Fruit fly (Drosophila melanogaster) whole organism, embryonic: ENCODE data around the gene yrt.

Experiments
- Aef1 ChIP-seq: fragments of 200-800 bp; sonication (Bioruptor generic); IDR thresholded peaks from 3 replicates; pipeline ENCODE4 v1.3.6; 2022; ENCODE audit warnings: missing biosample characterization, missing genetic modification characterization
- CG12155 ChIP-seq: fragments of 200-800 bp; sonication (Bioruptor generic); optimal IDR thresholded peaks from 3 replicates; lab custom pipeline; 2016; ENCODE audit warnings: missing biosample characterization, missing genetic modification characterization
- CG12236 ChIP-seq: fragments of 200-800 bp; sonication (Bioruptor generic); optimal IDR thresholded peaks from 2 replicates; lab custom pipeline; 2016; ENCODE audit warnings: missing biosample characterization, missing genetic modification characterization
- CG14667 ChIP-seq: fragments of 200-800 bp; sonication (Bioruptor generic); IDR thresholded peaks from 2 replicates; pipeline ENCODE4 v1.3.6; 2022; ENCODE audit warnings: missing biosample characterization, missing genetic modification characterization
- CG14965 ChIP-seq: fragments of 200-800 bp; sonication (Bioruptor generic); optimal IDR thresholded peaks from 2 replicates; lab custom pipeline; 2016; ENCODE audit warnings: missing biosample characterization, missing genetic modification characterization, borderline replicate concordance
- CG15011 ChIP-seq: fragments of 200-800 bp; sonication (Bioruptor generic); optimal IDR thresholded peaks from 3 replicates; lab custom pipeline; 2018; ENCODE audit warnings: missing biosample characterization, mild to moderate bottlenecking, missing genetic modification characterization
- CG15073 ChIP-seq: fragments of 200-800 bp; sonication (Bioruptor generic); optimal IDR thresholded peaks from 2 replicates; lab custom pipeline; 2016; ENCODE audit warnings: missing biosample characterization, missing genetic modification characterization
- CG15269 ChIP-seq: fragments of 200-800 bp; sonication (Bioruptor generic); optimal IDR thresholded peaks from 2 replicates; lab custom pipeline; 2018; ENCODE audit warnings: missing biosample characterization, mild to moderate bottlenecking, missing genetic modification characterization, moderate library complexity
- CG15601 ChIP-seq: fragments of 200-800 bp; sonication (Bioruptor generic); optimal IDR thresholded peaks from 3 replicates; lab custom pipeline; 2019; ENCODE audit warnings: missing biosample characterization, mild to moderate bottlenecking, missing genetic modification characterization, moderate library complexity
- CG17186 ChIP-seq: fragments of 200-800 bp; sonication (Bioruptor generic); optimal IDR thresholded peaks from 3 replicates; lab custom pipeline; 2017; ENCODE audit warnings: missing biosample characterization, missing genetic modification reagents, missing genetic modification characterization
- CG2199 ChIP-seq: fragments of 200-800 bp; sonication (Bioruptor generic); IDR thresholded peaks from 3 replicates; pipeline ENCODE4 v1.3.6; 2022; ENCODE audit warnings: missing biosample characterization, missing genetic modification characterization
- CG2875 ChIP-seq: fragments of 200-800 bp; sonication (Bioruptor generic); optimal IDR thresholded peaks from 2 replicates; lab custom pipeline; 2017; ENCODE audit warnings: missing biosample characterization, mild to moderate bottlenecking, missing genetic modification characterization, missing genetic modification reagents
- CG4424 ChIP-seq: fragments of 200-800 bp; sonication (Bioruptor generic); optimal IDR thresholded peaks from 3 replicates; lab custom pipeline; 2016; ENCODE audit warnings: missing biosample characterization, missing genetic modification characterization
- CG4730 ChIP-seq: fragments of 200-800 bp; sonication (Bioruptor generic); IDR thresholded peaks from 2 replicates; pipeline ENCODE4 v1.3.6; 2022; ENCODE audit warnings: missing biosample characterization, missing genetic modification characterization
- CG4854 ChIP-seq: fragments of 200-800 bp; sonication (Bioruptor generic); optimal IDR thresholded peaks from 2 replicates; lab custom pipeline; 2016; ENCODE audit warnings: missing biosample characterization, missing genetic modification characterization, inconsistent platforms
- CG6689 ChIP-seq: fragments of 200-800 bp; sonication (Bioruptor generic); IDR thresholded peaks from 2 replicates; pipeline ENCODE4 v1.3.6; 2022; ENCODE audit warnings: missing biosample characterization, missing genetic modification characterization
- CG6765 ChIP-seq: fragments of 200-800 bp; sonication (Bioruptor generic); optimal IDR thresholded peaks from 3 replicates; lab custom pipeline; 2017; ENCODE audit warnings: missing biosample characterization, mild to moderate bottlenecking, missing genetic modification characterization
- CG6813 ChIP-seq: fragments of 200-800 bp; sonication (Bioruptor generic); optimal IDR thresholded peaks from 2 replicates; lab custom pipeline; 2017; ENCODE audit warnings: missing biosample characterization, missing genetic modification characterization, mild to moderate bottlenecking, moderate library complexity, missing genetic modification reagents
- CG7372 ChIP-seq: fragments of 200-800 bp; sonication (Bioruptor generic); IDR thresholded peaks from 2 replicates; pipeline ENCODE4 v1.3.6; 2022; ENCODE audit warnings: missing biosample characterization, missing genetic modification characterization
- CG7839 ChIP-seq: fragments of 200-800 bp; sonication (Bioruptor generic); optimal IDR thresholded peaks from 3 replicates; lab custom pipeline; 2018; ENCODE audit warnings: missing biosample characterization, mild to moderate bottlenecking, missing genetic modification characterization, moderate library complexity
- CG7987 ChIP-seq: fragments of 200-800 bp; sonication (Bioruptor generic); optimal IDR thresholded peaks from 2 replicates; lab custom pipeline; 2018; ENCODE audit warnings: missing biosample characterization, mild to moderate bottlenecking, missing genetic modification characterization, moderate library complexity
- CG8089 ChIP-seq: fragments of 200-800 bp; sonication (Bioruptor generic); optimal IDR thresholded peaks from 3 replicates; lab custom pipeline; 2016; ENCODE audit warnings: missing biosample characterization, missing genetic modification characterization
- CG8290 ChIP-seq, 3 experiments: fragments of 200-800 bp; sonication (Bioruptor generic); optimal IDR thresholded peaks; 2 replicates each; lab custom pipeline; 2016 to 2019; ENCODE audit warnings: missing biosample characterization in 3 of 3, missing genetic modification characterization in 3 of 3, mild to moderate bottlenecking in 2 of 3, moderate library complexity in 1 of 3
- CG9215 ChIP-seq: fragments of 200-800 bp; sonication (Bioruptor generic); IDR thresholded peaks from 2 replicates; pipeline ENCODE4 v1.3.6; 2022; ENCODE audit warnings: missing biosample characterization, missing genetic modification characterization
- CG9932 ChIP-seq: fragments of 200-800 bp; sonication (Bioruptor generic); IDR thresholded peaks from 2 replicates; pipeline ENCODE4 v1.3.6; 2022; ENCODE audit warnings: missing biosample characterization, missing genetic modification characterization
- Camta ChIP-seq: fragments of 200-800 bp; sonication (Bioruptor generic); optimal IDR thresholded peaks from 2 replicates; lab custom pipeline; 2016; ENCODE audit warnings: missing biosample characterization, missing genetic modification characterization
- D19A ChIP-seq: fragments of 200-800 bp; optimal IDR thresholded peaks from 3 replicates; lab custom pipeline; 2019; ENCODE audit warnings: missing biosample characterization, mild to moderate bottlenecking, missing genetic modification characterization, moderate library complexity
- Doc2 ChIP-seq: fragments of 200-800 bp; sonication (Bioruptor generic); IDR thresholded peaks from 2 replicates; pipeline ENCODE4 v1.3.6; 2022; ENCODE audit warnings: missing biosample characterization, missing genetic modification characterization
- E2f2 ChIP-seq: fragments of 200-800 bp; sonication (Bioruptor generic); IDR thresholded peaks from 2 replicates; pipeline ENCODE4 v1.3.6; 2022; ENCODE audit warnings: missing biosample characterization, missing genetic modification characterization
- HLHmδ ChIP-seq: fragments of 200-800 bp; sonication (Bioruptor generic); optimal IDR thresholded peaks from 2 replicates; lab custom pipeline; 2018; ENCODE audit warnings: missing biosample characterization, mild to moderate bottlenecking, missing genetic modification characterization, moderate library complexity
- Hr3 ChIP-seq: fragments of 200-800 bp; sonication (Bioruptor generic); optimal IDR thresholded peaks from 3 replicates; lab custom pipeline; 2016; ENCODE audit warnings: missing biosample characterization, missing genetic modification characterization
- Nf-YC ChIP-seq: fragments of 200-800 bp; optimal IDR thresholded peaks from 3 replicates; lab custom pipeline; 2019; ENCODE audit warnings: missing biosample characterization, mild to moderate bottlenecking, missing genetic modification characterization, moderate library complexity
- Sin3A ChIP-seq: fragments of >200 bp; optimal IDR thresholded peaks from 2 replicates; lab custom pipeline; 2018
- ato ChIP-seq: fragments of 200-800 bp; sonication (Bioruptor generic); IDR thresholded peaks from 2 replicates; pipeline ENCODE4 v1.3.6; 2022; ENCODE audit warnings: missing biosample characterization, missing genetic modification characterization; ENCODE audit not compliant: partially characterized antibody
- chinmo ChIP-seq: fragments of 200-800 bp; sonication (Bioruptor generic); IDR thresholded peaks from 4 replicates; pipeline ENCODE4 v1.3.6; 2022; ENCODE audit warnings: missing biosample characterization, missing genetic modification characterization; ENCODE audit not compliant: partially characterized antibody
- crol ChIP-seq: fragments of 200-800 bp; sonication (Bioruptor generic); IDR thresholded peaks from 2 replicates; pipeline ENCODE4 v1.3.6; 2022; ENCODE audit warnings: missing biosample characterization, missing genetic modification characterization
- exex ChIP-seq: fragments of 200-800 bp; sonication (Bioruptor generic); optimal IDR thresholded peaks from 4 replicates; lab custom pipeline; 2018; ENCODE audit warnings: missing biosample characterization, mild to moderate bottlenecking, missing genetic modification characterization, moderate library complexity
- fru ChIP-seq: fragments of >200 bp; optimal IDR thresholded peaks from 2 replicates; lab custom pipeline; 2017
- gce ChIP-seq: fragments of 200-800 bp; sonication (Bioruptor generic); IDR thresholded peaks from 3 replicates; pipeline ENCODE4 v1.3.6; 2022; ENCODE audit warnings: missing biosample characterization, missing genetic modification characterization
- gro ChIP-seq: fragments of 200-800 bp; sonication (Bioruptor generic); optimal IDR thresholded peaks from 2 replicates; lab custom pipeline; 2016; ENCODE audit warnings: missing biosample characterization, missing genetic modification characterization
- lmd ChIP-seq: fragments of 200-800 bp; sonication (Bioruptor generic); IDR thresholded peaks from 2 replicates; pipeline ENCODE4 v1.3.6; 2022; ENCODE audit warnings: missing biosample characterization, missing genetic modification characterization
- lov ChIP-seq, 2 experiments: fragments of 200-800 bp in 1 of 2; fragments of >200 bp in 1 of 2; sonication (Bioruptor generic) in 1 of 2; IDR thresholded peaks in 1 of 2; optimal IDR thresholded peaks in 1 of 2; 2 replicates in 1 of 2; 3 replicates in 1 of 2; pipeline versions ENCODE4 v1.3.6 to Lab custom; 2017 to 2022; ENCODE audit warnings: missing biosample characterization in 1 of 2, missing genetic modification characterization in 1 of 2
- nom ChIP-seq: fragments of 200-800 bp; sonication (Bioruptor generic); optimal IDR thresholded peaks from 2 replicates; lab custom pipeline; 2017; ENCODE audit warnings: missing biosample characterization, missing genetic modification characterization, mild to moderate bottlenecking, moderate library complexity, missing genetic modification reagents
- pfk ChIP-seq: fragments of 200-800 bp; sonication (Bioruptor generic); optimal IDR thresholded peaks from 2 replicates; lab custom pipeline; 2018; ENCODE audit warnings: missing biosample characterization, mild to moderate bottlenecking, missing genetic modification characterization, moderate library complexity
- ro ChIP-seq: fragments of 200-800 bp; sonication (Bioruptor generic); IDR thresholded peaks from 2 replicates; pipeline ENCODE4 v1.3.6; 2022; ENCODE audit warnings: missing biosample characterization, missing genetic modification characterization
- slp2 ChIP-seq: fragments of 200-800 bp; sonication (Bioruptor generic); optimal IDR thresholded peaks from 2 replicates; lab custom pipeline; 2016; ENCODE audit warnings: missing biosample characterization, missing genetic modification characterization
- tgo ChIP-seq: fragments of 200-800 bp; sonication (Bioruptor generic); IDR thresholded peaks from 3 replicates; pipeline ENCODE4 v1.3.6; 2022; ENCODE audit warnings: missing biosample characterization, missing genetic modification characterization
- tna ChIP-seq: fragments of 200-800 bp; sonication (Bioruptor generic); IDR thresholded peaks from 2 replicates; pipeline ENCODE4 v1.3.6; 2022; ENCODE audit warnings: missing biosample characterization, missing genetic modification characterization; ENCODE audit not compliant: partially characterized antibody
- unc-4 ChIP-seq: fragments of 200-800 bp; sonication (Bioruptor generic); IDR thresholded peaks from 2 replicates; pipeline ENCODE4 v1.3.6; 2022; ENCODE audit warnings: missing biosample characterization, missing genetic modification characterization; ENCODE audit not compliant: partially characterized antibody

Gene yrt

DNA sequence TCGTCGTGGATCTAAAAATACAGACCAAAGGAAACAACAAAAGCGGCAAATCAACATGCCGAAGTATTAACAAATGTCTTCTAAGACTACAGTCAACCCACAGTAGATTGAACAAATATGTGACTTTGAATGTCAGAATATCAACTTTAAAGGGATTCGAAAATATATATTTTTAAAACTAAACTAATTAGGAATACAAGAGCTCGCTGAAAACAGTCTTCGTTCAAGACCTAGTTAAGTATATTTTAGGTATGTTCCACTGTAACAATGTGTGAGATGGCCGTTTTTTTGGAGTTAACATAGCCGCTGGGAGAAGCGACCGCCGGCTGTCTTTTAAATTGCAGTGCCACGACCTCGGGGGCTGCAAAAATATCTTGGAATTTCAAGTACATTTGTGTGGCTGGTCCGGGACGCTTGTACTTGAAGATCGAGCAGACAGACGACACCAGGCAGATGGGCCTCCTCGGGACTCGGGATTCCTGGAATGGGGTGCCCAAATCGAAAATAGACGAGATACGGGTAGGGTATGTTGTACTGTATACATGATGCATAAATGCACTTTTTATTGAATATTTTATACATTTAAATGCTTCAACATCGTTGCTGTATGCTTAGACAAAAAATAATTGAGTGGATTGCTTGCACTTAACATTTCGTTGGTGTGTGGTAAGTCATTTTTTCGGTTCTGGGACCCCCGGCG lies 6.3 kb downstream of the yrt start (continued):
- no peak for TF ChIP-seq Sin3A (lab: Kevin White, UChicago)
- TF ChIP-seq CG4854, result peak; percentile 13
- TF ChIP-seq CG7372, result peak; percentile 47; the same call in 1 of the 2 replicates
- peak; percentile 66 for TF ChIP-seq CG6813 (GFP tag; lab: Kevin White, UChicago)
- TF ChIP-seq CG14965 (GFP tag; lab: Kevin White, UChicago), result no peak
- 0 out of 3 replicates have a peak, but pooled peaks have one; percentile 31 for TF ChIP-seq CG2199 (GFP tag; lab: Robert Waterston, UW)
- TF ChIP-seq lov (optimal IDR thresholded peaks at IDR 0.05; lab: Kevin White, UChicago), result no peak
- TF ChIP-seq lov (GFP tag; IDR thresholded peaks at IDR 0.05; lab: Robert Waterston, UW), result peak; percentile 74; the same call in 1 of the 3 replicates
- no peak for TF ChIP-seq pfk (GFP tag; lab: Kevin White, UChicago)
- TF ChIP-seq CG8290 (GFP tag; optimal IDR thresholded peaks at IDR 0.05; lab: Kevin White, UChicago), result peak; percentile 7
- peak in 1 of 2 experiments; percentile 33 for TF ChIP-seq CG8290 (tag; optimal IDR thresholded peaks at IDR 0.05; lab: Kevin White, UChicago)
- peak; percentile 68 for TF ChIP-seq CG4424 (GFP tag; lab: Kevin White, UChicago)
- TF ChIP-seq CG2875 (GFP tag; lab: Kevin White, UChicago), result peak; percentile 36
- TF ChIP-seq exex (tag; lab: Kevin White, UChicago), result no peak
- TF ChIP-seq crol (GFP tag; lab: Robert Waterston, UW), result no peak; the same call in 1 of the 2 replicates
- TF ChIP-seq Hr3 (GFP tag; lab: Kevin White, UChicago), result peak; percentile 60
- TF ChIP-seq fru, result no peak
- peak; percentile 68 for TF ChIP-seq Aef1 (GFP tag; lab: Robert Waterston, UW)
- peak; percentile 71 for TF ChIP-seq CG6689 (GFP tag; lab: Robert Waterston, UW)
- TF ChIP-seq ro, result peak; percentile 44; the same call in 1 of the 2 replicates
- TF ChIP-seq CG15269, result peak; percentile 71
- TF ChIP-seq CG15011 (GFP tag; lab: Kevin White, UChicago), result peak; percentile 1
- TF ChIP-seq E2f2 (GFP tag; lab: Robert Waterston, UW), result peak; percentile 43; the same call in 1 of the 2 replicates
- TF ChIP-seq ato (GFP tag; lab: Robert Waterston, UW), result no peak
- no peak for TF ChIP-seq HLHmδ
- peak; percentile 29 for TF ChIP-seq CG12155 (GFP tag; lab: Kevin White, UChicago)
- peak; percentile 67 for TF ChIP-seq tgo
- TF ChIP-seq Doc2 (GFP tag; lab: Robert Waterston, UW), result no peak
- peak; percentile 80 for TF ChIP-seq CG7839 (tag; lab: Kevin White, UChicago)
- TF ChIP-seq nom, result peak; percentile 34
- TF ChIP-seq Camta (GFP tag; lab: Kevin White, UChicago), result peak; percentile 43
- no peak for TF ChIP-seq gro (GFP tag; lab: Kevin White, UChicago)
- peak; percentile 57 for TF ChIP-seq CG15601 (tag; lab: Kevin White, UChicago)
- no peak for TF ChIP-seq CG9215
- no peak for TF ChIP-seq tna (GFP tag; lab: Robert Waterston, UW)
- peak; percentile 25 for TF ChIP-seq CG8089 (GFP tag; lab: Kevin White, UChicago)
- no peak for TF ChIP-seq CG7987 (GFP tag; lab: Kevin White, UChicago)
- no peak for TF ChIP-seq unc-4 (GFP tag; lab: Robert Waterston, UW)
- TF ChIP-seq CG15073, result no peak
- TF ChIP-seq chinmo (GFP tag; lab: Robert Waterston, UW), result no peak
- TF ChIP-seq D19A, result peak; percentile 54
- peak; percentile 37; the same call in 1 of the 3 replicates for TF ChIP-seq gce (GFP tag; lab: Robert Waterston, UW)
- peak; percentile 59 for TF ChIP-seq CG4730 (GFP tag; lab: Robert Waterston, UW)
- TF ChIP-seq CG17186, result no peak
- no peak; the same call in 1 of the 2 replicates for TF ChIP-seq CG14667 (GFP tag; lab: Robert Waterston, UW)
- TF ChIP-seq slp2 (GFP tag; lab: Kevin White, UChicago), result peak; percentile 36
- TF ChIP-seq CG12236 (GFP tag; lab: Kevin White, UChicago), result peak; percentile 2
- TF ChIP-seq CG9932 (GFP tag; lab: Robert Waterston, UW), result peak; percentile 53
- no peak for TF ChIP-seq CG6765
- TF ChIP-seq Nf-YC, result no peak
- peak; percentile 51 for TF ChIP-seq lmd (GFP tag; lab: Robert Waterston, UW)
